Worm (Caenorhabditis elegans) whole organism, L4/young adult: ENCODE results near the gene srw-135.

Experiments
- W03F9.2 ChIP-seq: fragments of 150-350 bp; optimal IDR thresholded peaks from 2 replicates; lab custom pipeline; 2014; ENCODE audit warnings: missing biosample characterization, missing genetic modification characterization
- dao-5 ChIP-seq: sonication (generic microtip); optimal IDR thresholded peaks from 2 replicates; lab custom pipeline; 2016; ENCODE audit warnings: missing genotype, missing genetic modification characterization, moderate library complexity, missing compliant biosample characterization
- him-1 ChIP-seq: sonication (generic microtip); optimal IDR thresholded peaks from 2 replicates; lab custom pipeline; 2016; ENCODE audit warnings: missing genotype, missing genetic modification reagents, missing genetic modification characterization, missing compliant biosample characterization

srw-135 gene

ce11 chrV:2964786-2965185 is 46.5 kb downstream of the srw-135 start, which contains the start of gene srh-88:
Gene srh-88 (minus strand): TSS chrV:2964886.
- no peak for TF ChIP-seq W03F9.2 (tag; lab: Kevin White, UChicago)
- TF ChIP-seq dao-5 (tag; lab: Kevin White, UChicago), result no peak
- TF ChIP-seq him-1 (tag; lab: Kevin White, UChicago), result no peak

ce11 chrV:2962960-2963359 is 48.3 kb downstream of the srw-135 start, which contains the start of gene srw-138:
Gene srw-138 (minus strand): TSS chrV:2963060.
- no peak for TF ChIP-seq W03F9.2 (tag; lab: Kevin White, UChicago)
- TF ChIP-seq him-1 (tag; lab: Kevin White, UChicago), result no peak
- TF ChIP-seq dao-5 (tag; lab: Kevin White, UChicago), result no peak
